Fruit fly (Drosophila melanogaster) whole organism, embryonic: Measurements from ENCODE around the gene Ufd1.

Experiments used
- Abd-B ChIP-seq: fragments of 200-800 bp; sonication (Bioruptor generic); optimal IDR thresholded peaks from 2 replicates; lab custom pipeline; 2018; ENCODE audit warnings: missing biosample characterization, mild to moderate bottlenecking, missing genetic modification characterization, moderate library complexity
- Blimp-1 ChIP-seq: fragments of 200-800 bp; sonication (Bioruptor generic); optimal IDR thresholded peaks from 3 replicates; lab custom pipeline; 2018; ENCODE audit warnings: missing biosample characterization, missing genetic modification characterization, mild to moderate bottlenecking, moderate library complexity, missing genetic modification reagents
- C15 ChIP-seq: fragments of 200-800 bp; sonication (Bioruptor generic); IDR thresholded peaks from 3 replicates; pipeline ENCODE4 v1.3.6; 2022; ENCODE audit warnings: missing biosample characterization, missing genetic modification characterization
- CG11085 ChIP-seq: fragments of 200-800 bp; sonication (Bioruptor generic); IDR thresholded peaks from 2 replicates; pipeline ENCODE4 v1.3.6; 2022; ENCODE audit warnings: missing biosample characterization, missing genetic modification characterization
- CG11247 ChIP-seq: fragments of 200-800 bp; sonication (Bioruptor generic); IDR thresholded peaks from 2 replicates; pipeline ENCODE4 v1.3.6; 2022; ENCODE audit warnings: missing biosample characterization, missing genetic modification characterization
- CG12659 ChIP-seq: fragments of 200-800 bp; sonication (Bioruptor generic); optimal IDR thresholded peaks from 3 replicates; lab custom pipeline; 2017; ENCODE audit warnings: mild to moderate bottlenecking, missing biosample characterization, missing genetic modification reagents, missing genetic modification characterization
- CG13775 ChIP-seq: fragments of 200-800 bp; sonication (Bioruptor generic); optimal IDR thresholded peaks from 3 replicates; lab custom pipeline; 2017; ENCODE audit warnings: missing biosample characterization, mild to moderate bottlenecking, missing genetic modification characterization
- CG14710 ChIP-seq: fragments of 200-800 bp; sonication (Bioruptor generic); optimal IDR thresholded peaks from 3 replicates; lab custom pipeline; 2019; ENCODE audit warnings: missing biosample characterization, mild to moderate bottlenecking, missing genetic modification characterization, moderate library complexity
- CG14860 ChIP-seq: fragments of 200-800 bp; sonication (Bioruptor generic); IDR thresholded peaks from 3 replicates; pipeline ENCODE4 v1.3.6; 2022; ENCODE audit warnings: missing biosample characterization, missing genetic modification characterization; ENCODE audit not compliant: partially characterized antibody
- CG15269 ChIP-seq: fragments of 200-800 bp; sonication (Bioruptor generic); optimal IDR thresholded peaks from 2 replicates; lab custom pipeline; 2018; ENCODE audit warnings: missing biosample characterization, mild to moderate bottlenecking, missing genetic modification characterization, moderate library complexity
- CG1792 ChIP-seq: fragments of 200-800 bp; sonication (Bioruptor generic); optimal IDR thresholded peaks from 2 replicates; lab custom pipeline; 2016; ENCODE audit warnings: missing biosample characterization, missing genetic modification characterization
- CG18764 ChIP-seq: fragments of 200-800 bp; sonication (Bioruptor generic); optimal IDR thresholded peaks from 3 replicates; lab custom pipeline; 2016; ENCODE audit warnings: missing biosample characterization, missing genetic modification characterization
- CG2678 ChIP-seq: fragments of 200-800 bp; sonication (Bioruptor generic); optimal IDR thresholded peaks from 3 replicates; lab custom pipeline; 2019; ENCODE audit warnings: missing biosample characterization, mild to moderate bottlenecking, missing genetic modification characterization, moderate library complexity
- CG30403 ChIP-seq: fragments of 200-800 bp; sonication (Bioruptor generic); optimal IDR thresholded peaks from 3 replicates; lab custom pipeline; 2016; ENCODE audit warnings: missing biosample characterization, missing genetic modification characterization
- CG31441 ChIP-seq: fragments of 200-800 bp; sonication (Bioruptor generic); IDR thresholded peaks from 2 replicates; pipeline ENCODE4 v1.3.6; 2022; ENCODE audit warnings: missing biosample characterization, missing genetic modification characterization
- CG3281 ChIP-seq: fragments of 200-800 bp; sonication (Bioruptor generic); optimal IDR thresholded peaks from 3 replicates; lab custom pipeline; 2017; ENCODE audit warnings: missing biosample characterization, mild to moderate bottlenecking, missing genetic modification characterization
- CG4328 ChIP-seq: fragments of 200-800 bp; sonication (Bioruptor generic); optimal IDR thresholded peaks from 3 replicates; lab custom pipeline; 2017; ENCODE audit warnings: missing biosample characterization, missing genetic modification reagents, missing genetic modification characterization
- CG6683 ChIP-seq: fragments of 200-800 bp; sonication (Bioruptor generic); optimal IDR thresholded peaks from 2 replicates; lab custom pipeline; 2017; ENCODE audit warnings: missing biosample characterization, mild to moderate bottlenecking, missing genetic modification characterization, missing genetic modification reagents
- CG6765 ChIP-seq: fragments of 200-800 bp; sonication (Bioruptor generic); optimal IDR thresholded peaks from 3 replicates; lab custom pipeline; 2017; ENCODE audit warnings: missing biosample characterization, mild to moderate bottlenecking, missing genetic modification characterization
- CG8290 ChIP-seq, 3 experiments: fragments of 200-800 bp; sonication (Bioruptor generic); optimal IDR thresholded peaks; 2 replicates each; lab custom pipeline; 2016 to 2019; ENCODE audit warnings: missing biosample characterization in 3 of 3, missing genetic modification characterization in 3 of 3, mild to moderate bottlenecking in 2 of 3, moderate library complexity in 1 of 3
- CG8359 ChIP-seq: fragments of 200-800 bp; sonication (Bioruptor generic); optimal IDR thresholded peaks from 2 replicates; lab custom pipeline; 2017; ENCODE audit warnings: missing biosample characterization, mild to moderate bottlenecking, missing genetic modification characterization, borderline replicate concordance
- CG8388 ChIP-seq: fragments of 200-800 bp; sonication (Bioruptor generic); optimal IDR thresholded peaks from 2 replicates; lab custom pipeline; 2019; ENCODE audit warnings: missing biosample characterization, mild to moderate bottlenecking, missing genetic modification characterization, moderate library complexity
- CG8478 ChIP-seq: fragments of >200 bp; optimal IDR thresholded peaks from 2 replicates; lab custom pipeline; 2018
- CG9727 ChIP-seq: fragments of 200-800 bp; sonication (Bioruptor generic); optimal IDR thresholded peaks from 3 replicates; lab custom pipeline; 2017; ENCODE audit warnings: missing biosample characterization, mild to moderate bottlenecking, missing genetic modification characterization
- CG9932 ChIP-seq: fragments of 200-800 bp; sonication (Bioruptor generic); IDR thresholded peaks from 2 replicates; pipeline ENCODE4 v1.3.6; 2022; ENCODE audit warnings: missing biosample characterization, missing genetic modification characterization
- CTCF ChIP-seq: fragments of 200-800 bp; sonication (Bioruptor generic); optimal IDR thresholded peaks from 2 replicates; lab custom pipeline; 2017; ENCODE audit warnings: missing biosample characterization, mild to moderate bottlenecking, missing genetic modification characterization, moderate library complexity
- E2f1 ChIP-seq: fragments of 200-800 bp; sonication (Bioruptor generic); IDR thresholded peaks from 2 replicates; pipeline ENCODE4 v1.3.6; 2022; ENCODE audit warnings: missing biosample characterization, missing genetic modification characterization
- Eip74EF ChIP-seq, 2 experiments: fragments of 200-800 bp in 1 of 2; fragments of >200 bp in 1 of 2; sonication (Bioruptor generic) in 1 of 2; optimal IDR thresholded peaks; 2 replicates each; lab custom pipeline; 2017 to 2019; ENCODE audit warnings: missing biosample characterization in 2 of 2, missing genetic modification characterization in 2 of 2, mild to moderate bottlenecking in 1 of 2, moderate library complexity in 1 of 2
- HmgD ChIP-seq: fragments of 200-800 bp; sonication (Bioruptor generic); optimal IDR thresholded peaks from 3 replicates; lab custom pipeline; 2016; ENCODE audit warnings: missing biosample characterization, missing genetic modification characterization
- Mad ChIP-seq: fragments of 200-800 bp; sonication (Bioruptor generic); optimal IDR thresholded peaks from 2 replicates; lab custom pipeline; 2016; ENCODE audit warnings: missing biosample characterization, missing genetic modification characterization
- Myb ChIP-seq: fragments of 200-800 bp; sonication (Bioruptor generic); optimal IDR thresholded peaks from 2 replicates; lab custom pipeline; 2016; ENCODE audit warnings: missing biosample characterization, missing genetic modification characterization
- NFAT ChIP-seq: fragments of 200-800 bp; sonication (Bioruptor generic); IDR thresholded peaks from 2 replicates; pipeline ENCODE4 v1.3.6; 2022; ENCODE audit warnings: missing biosample characterization, missing genetic modification characterization
- br ChIP-seq: fragments of >200 bp; optimal IDR thresholded peaks from 2 replicates; lab custom pipeline; 2017
- chinmo ChIP-seq: fragments of 200-800 bp; sonication (Bioruptor generic); IDR thresholded peaks from 4 replicates; pipeline ENCODE4 v1.3.6; 2022; ENCODE audit warnings: missing biosample characterization, missing genetic modification characterization; ENCODE audit not compliant: partially characterized antibody
- danr ChIP-seq: fragments of 200-800 bp; sonication (Bioruptor generic); IDR thresholded peaks from 2 replicates; pipeline ENCODE4 v1.3.6; 2022; ENCODE audit warnings: missing biosample characterization, missing genetic modification characterization
- dm ChIP-seq: fragments of 200-800 bp; sonication (Bioruptor generic); optimal IDR thresholded peaks from 3 replicates; lab custom pipeline; 2016; ENCODE audit warnings: missing biosample characterization, missing genetic modification characterization
- ewg ChIP-seq: fragments of 200-800 bp; sonication (Bioruptor generic); optimal IDR thresholded peaks from 3 replicates; lab custom pipeline; 2017; ENCODE audit warnings: mild to moderate bottlenecking, missing biosample characterization, missing genetic modification reagents, missing genetic modification characterization
- fd102C ChIP-seq: fragments of 200-800 bp; sonication (Bioruptor generic); optimal IDR thresholded peaks from 2 replicates; lab custom pipeline; 2018; ENCODE audit warnings: missing biosample characterization, mild to moderate bottlenecking, missing genetic modification characterization, moderate library complexity
- gfzf ChIP-seq: fragments of 200-800 bp; sonication (Bioruptor generic); optimal IDR thresholded peaks from 2 replicates; lab custom pipeline; 2016; ENCODE audit warnings: missing biosample characterization, mild to moderate bottlenecking, missing genetic modification characterization, moderate library complexity
- hth ChIP-seq: fragments of >200 bp; optimal IDR thresholded peaks from 2 replicates; lab custom pipeline; 2017; ENCODE audit warnings: inconsistent platforms
- luna ChIP-seq: fragments of 200-800 bp; sonication (Bioruptor generic); optimal IDR thresholded peaks from 2 replicates; lab custom pipeline; 2016; ENCODE audit warnings: missing biosample characterization, missing genetic modification characterization
- mam ChIP-seq: fragments of 200-800 bp; sonication (Bioruptor generic); optimal IDR thresholded peaks from 3 replicates; lab custom pipeline; 2016; ENCODE audit warnings: missing biosample characterization, missing genetic modification characterization
- p53 ChIP-seq: fragments of 200-800 bp; sonication (Bioruptor generic); optimal IDR thresholded peaks from 2 replicates; lab custom pipeline; 2016; ENCODE audit warnings: missing biosample characterization, missing genetic modification characterization
- pb ChIP-seq: fragments of 200-800 bp; sonication (Bioruptor generic); optimal IDR thresholded peaks from 3 replicates; lab custom pipeline; 2016; ENCODE audit warnings: missing biosample characterization, missing genetic modification characterization
- repo ChIP-seq: fragments of 200-800 bp; sonication (Bioruptor generic); optimal IDR thresholded peaks from 2 replicates; lab custom pipeline; 2016; ENCODE audit warnings: missing biosample characterization, missing genetic modification characterization
- ro ChIP-seq: fragments of 200-800 bp; sonication (Bioruptor generic); IDR thresholded peaks from 2 replicates; pipeline ENCODE4 v1.3.6; 2022; ENCODE audit warnings: missing biosample characterization, missing genetic modification characterization
- salm ChIP-seq: fragments of 200-800 bp; sonication (Bioruptor generic); optimal IDR thresholded peaks from 2 replicates; lab custom pipeline; 2018; ENCODE audit warnings: missing biosample characterization, mild to moderate bottlenecking, missing genetic modification characterization
- ssp ChIP-seq: fragments of 200-800 bp; sonication (Bioruptor generic); IDR thresholded peaks from 2 replicates; pipeline ENCODE4 v1.3.6; 2022; ENCODE audit warnings: missing biosample characterization, missing genetic modification characterization
- yki ChIP-seq: fragments of >200 bp; optimal IDR thresholded peaks from 3 replicates; lab custom pipeline; 2018
- zfh2 ChIP-seq: fragments of 200-800 bp; sonication (Bioruptor generic); optimal IDR thresholded peaks from 2 replicates; lab custom pipeline; 2016; ENCODE audit warnings: missing biosample characterization, missing genetic modification characterization

The Ufd1 gene

dm6 chr3L:11113198-11114197, 9.5 kb downstream of the Ufd1 start, which contains the start of gene Sod1 (continued):
- TF ChIP-seq CG6765 (peak; percentile 21), CG12659 (GFP tag; lab: Kevin White, UChicago) (peak; percentile 34), CG31441 (GFP tag; lab: Robert Waterston, UW) (no peak), Myb (GFP tag; lab: Kevin White, UChicago) (peak; percentile 56), Mad (no peak), CG15269 (tag; lab: Kevin White, UChicago) (no peak), CG14860 (GFP tag; lab: Robert Waterston, UW) (no peak), CG8359 (GFP tag; lab: Kevin White, UChicago) (no peak), CG18764 (no peak), CG8290 (GFP tag; optimal IDR thresholded peaks at IDR 0.05; lab: Kevin White, UChicago) (no peak), CG8290 (tag; optimal IDR thresholded peaks at IDR 0.05; lab: Kevin White, UChicago) (no peak), Eip74EF (GFP tag; optimal IDR thresholded peaks at IDR 0.05; lab: Kevin White, UChicago) (no peak), br (lab: Kevin White, UChicago) (no peak), ewg (GFP tag; lab: Kevin White, UChicago) (no peak), pb (GFP tag; lab: Kevin White, UChicago) (no peak), ro (GFP tag; lab: Robert Waterston, UW) (no peak), CG4328 (GFP tag; lab: Kevin White, UChicago) (no peak), CG9727 (GFP tag; lab: Kevin White, UChicago) (peak; percentile 5), CG1792 (GFP tag; lab: Kevin White, UChicago) (no peak), CG14710 (tag; lab: Kevin White, UChicago) (peak; percentile 28), mam (GFP tag; lab: Kevin White, UChicago) (no peak), p53 (no peak), CTCF (peak; percentile 10), salm (tag; lab: Kevin White, UChicago) (no peak), Blimp-1 (GFP tag; lab: Kevin White, UChicago) (no peak), yki (lab: Kevin White, UChicago) (no peak), CG2678 (tag; lab: Kevin White, UChicago) (no peak), fd102C (GFP tag; lab: Kevin White, UChicago) (no peak), repo (GFP tag; lab: Kevin White, UChicago) (no peak), CG11247 (GFP tag; lab: Robert Waterston, UW) (no peak), ssp (GFP tag; lab: Robert Waterston, UW) (peak; percentile 76), CG3281 (GFP tag; lab: Kevin White, UChicago) (no peak), zfh2 (GFP tag; lab: Kevin White, UChicago) (no peak), hth (lab: Kevin White, UChicago) (no peak), Abd-B (GFP tag; lab: Kevin White, UChicago) (no peak), CG11085 (GFP tag; lab: Robert Waterston, UW) (no peak), CG9932 (GFP tag; lab: Robert Waterston, UW) (no peak), E2f1 (GFP tag; lab: Robert Waterston, UW) (no peak), chinmo (peak; percentile 71; the same call in 1 of the 4 replicates), luna (GFP tag; lab: Kevin White, UChicago) (no peak), CG13775 (no peak), NFAT (GFP tag; lab: Robert Waterston, UW) (no peak), C15 (GFP tag; lab: Robert Waterston, UW) (no peak), CG8478 (lab: Kevin White, UChicago) (no peak), CG30403 (GFP tag; lab: Kevin White, UChicago) (no peak), CG6683 (GFP tag; lab: Kevin White, UChicago) (no peak), danr (GFP tag; lab: Robert Waterston, UW) (no peak), dm (GFP tag; lab: Kevin White, UChicago) (peak; percentile 15), HmgD (GFP tag; lab: Kevin White, UChicago) (peak; percentile 39), CG8388 (no peak), gfzf (GFP tag; lab: Kevin White, UChicago) (peak; percentile 92)
